Worm (Caenorhabditis elegans): ENCODE data around the gene F59A6.13.

Gene F59A6.13

DNA sequence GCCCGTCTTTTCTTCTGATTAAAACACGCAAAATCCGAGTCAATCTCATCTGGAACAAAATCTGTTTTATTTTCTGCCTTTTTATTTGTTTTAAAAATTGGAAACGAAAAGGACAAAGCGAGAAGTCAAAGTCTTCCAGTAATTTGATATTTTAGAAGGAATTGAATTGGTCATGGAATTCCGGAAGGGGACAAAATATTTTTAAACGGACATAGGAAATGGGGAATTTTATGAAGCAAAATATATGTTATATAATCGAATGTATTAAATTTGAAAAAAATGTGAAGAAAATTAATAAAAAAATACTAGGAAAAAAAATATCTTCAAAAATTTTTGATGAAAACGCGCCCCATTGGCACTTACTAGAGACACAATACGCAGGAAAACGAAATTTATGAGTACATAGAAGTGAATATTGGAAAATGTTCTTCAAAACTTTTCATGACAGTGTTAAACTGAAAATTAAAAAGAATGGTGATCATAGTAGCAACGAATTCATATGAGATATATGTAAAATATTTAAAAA is 18.1 kb downstream of the F59A6.13 start, which contains the start of gene F33G12.7:
Gene F33G12.7 (minus strand): TSS at position 51 of the 526 bp plus-strand sequence.
- peak in 2 of 3 experiments; percentile 16 to 59 for TF ChIP-seq dpl-1 (GFP tag; optimal IDR thresholded peaks at IDR 0.05)
- TF ChIP-seq lsy-2 (tag; optimal IDR thresholded peaks at IDR 0.05), result peak in 1 of 2 experiments; percentile 43
- peak in 1 of 2 experiments; percentile 22 for TF ChIP-seq efl-1 (optimal IDR thresholded peaks at IDR 0.05)
- TF ChIP-seq efl-1 (GFP tag; optimal IDR thresholded peaks at IDR 0.05 in 1 of 2), result peak; percentile 46 to 84
- peak in 1 of 2 experiments; percentile 50 for TF ChIP-seq lin-35 (GFP tag; optimal IDR thresholded peaks at IDR 0.05)
- TF ChIP-seq Y116A8C.19 (tag; optimal IDR thresholded peaks at IDR 0.05; ENCODE audit: borderline replicate concordance), result no peak

DNA sequence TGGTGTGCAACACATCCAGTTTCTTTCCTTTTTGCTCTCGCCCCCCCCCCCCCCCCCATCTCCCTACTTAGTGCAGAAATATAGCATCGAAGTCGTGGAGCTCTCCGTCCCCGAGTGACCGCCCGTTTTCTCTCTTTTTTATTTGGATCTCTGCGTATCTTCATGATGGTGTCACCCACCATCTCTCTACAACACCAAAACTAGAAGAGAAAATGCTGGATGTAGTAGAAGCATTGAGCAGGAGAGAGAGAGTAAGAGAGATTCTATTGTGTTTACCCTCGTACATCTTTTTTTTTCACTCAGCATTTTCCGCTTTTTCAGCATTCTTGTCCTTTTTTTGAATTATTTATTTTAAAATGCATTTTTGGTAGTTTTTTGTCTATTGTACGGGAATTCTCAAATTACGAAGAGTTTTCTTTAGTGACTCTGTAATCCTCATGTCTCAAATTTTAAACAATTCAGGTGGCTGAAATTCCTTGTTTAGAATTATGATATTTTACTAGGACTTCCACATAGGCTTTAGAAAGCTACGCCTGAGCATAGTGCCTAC is 19.9 kb downstream of the F59A6.13 start:
- TF ChIP-seq elt-3 (tag; optimal IDR thresholded peaks at IDR 0.05), result no peak
- TF ChIP-seq unc-86 (tag; optimal IDR thresholded peaks at IDR 0.05), result peak; percentile 57
- no peak for TF ChIP-seq efl-1 (optimal IDR thresholded peaks at IDR 0.05)
- TF ChIP-seq efl-1 (GFP tag; optimal IDR thresholded peaks at IDR 0.05 in 1 of 2), result peak in 1 of 2 experiments; percentile 62
- TF ChIP-seq ceh-82 (tag; optimal IDR thresholded peaks at IDR 0.05), result peak in 1 of 3 experiments; percentile 47
- TF ChIP-seq mep-1 (tag; optimal IDR thresholded peaks at IDR 0.05), result peak; percentile 8
- TF ChIP-seq lin-14 (GFP tag; optimal IDR thresholded peaks at IDR 0.05), result peak; percentile 78
- TF ChIP-seq nhr-71 (tag; optimal IDR thresholded peaks at IDR 0.05), result peak; percentile 14
- TF ChIP-seq lsy-2 (tag; optimal IDR thresholded peaks at IDR 0.05), result peak in 1 of 2 experiments; percentile 28
- no peak for TF ChIP-seq ets-5 (GFP tag; IDR thresholded peaks at IDR 0.05)
- TF ChIP-seq tbx-2 (tag; optimal IDR thresholded peaks at IDR 0.05), result no peak
- peak; percentile 63 for TF ChIP-seq fkh-10 (GFP tag; optimal IDR thresholded peaks at IDR 0.05)
- no peak for TF ChIP-seq vab-15 (tag; optimal IDR thresholded peaks at IDR 0.05)
- no peak for TF ChIP-seq ama-1 (optimal IDR thresholded peaks at IDR 0.05)
- no peak for TF ChIP-seq elt-2 (tag; optimal IDR thresholded peaks at IDR 0.05)
- TF ChIP-seq nhr-85 (tag), result no peak
- TF ChIP-seq zag-1 (tag; optimal IDR thresholded peaks at IDR 0.05), result no peak
- TF ChIP-seq ceh-90 (tag; optimal IDR thresholded peaks at IDR 0.05), result no peak
- peak; percentile 8 for TF ChIP-seq snu-23 (GFP tag; optimal IDR thresholded peaks at IDR 0.05)
- peak; percentile 36 for TF ChIP-seq fkh-8 (tag; optimal IDR thresholded peaks at IDR 0.05)

DNA sequence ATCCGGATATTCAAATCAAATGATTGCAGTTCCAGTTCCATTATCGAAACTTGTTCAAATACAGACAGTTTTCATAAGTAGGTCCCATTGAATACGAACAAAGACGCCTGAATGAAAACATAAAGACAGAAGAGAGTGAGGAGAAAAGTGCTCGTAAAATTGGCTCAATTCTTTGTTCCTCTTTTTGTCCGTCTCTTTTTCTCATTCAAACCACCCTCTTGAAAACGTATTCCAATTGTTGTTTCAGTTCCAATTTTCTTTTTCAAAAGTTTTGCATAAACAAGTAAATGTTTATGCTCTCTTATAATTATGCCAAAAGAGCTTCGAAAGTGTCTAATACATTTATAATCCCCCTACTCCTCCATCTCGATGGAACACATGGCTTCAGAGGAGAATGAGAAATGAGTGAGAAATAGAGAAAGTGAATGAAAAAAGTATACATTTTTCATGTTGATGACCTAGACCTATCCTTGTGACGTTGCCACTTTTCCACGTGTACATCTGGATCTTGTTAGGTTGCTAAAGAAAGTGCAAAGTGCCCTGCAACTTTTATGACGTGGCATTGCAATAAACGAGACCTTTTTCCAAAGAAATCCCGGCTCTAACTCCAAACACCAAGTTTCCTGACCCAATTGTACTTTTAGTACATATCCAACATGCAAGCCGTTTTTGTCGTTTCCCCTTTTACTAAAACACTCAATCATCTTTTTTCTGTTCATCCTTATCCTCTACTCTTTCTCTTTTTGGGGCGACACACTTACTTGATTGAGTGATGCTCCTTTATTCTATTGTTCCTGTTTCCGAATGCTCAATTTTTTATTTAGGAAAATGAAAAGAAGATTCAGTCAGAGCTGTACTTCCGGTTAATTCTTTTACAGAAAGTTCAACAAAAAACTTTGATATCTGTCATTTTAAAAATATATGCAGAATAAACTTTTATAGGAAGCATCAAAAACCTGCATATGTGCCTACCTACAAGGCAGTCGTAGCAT is 23.9 kb downstream of the F59A6.13 start:
- TF ChIP-seq lin-14 (GFP tag; optimal IDR thresholded peaks at IDR 0.05) (peak; percentile 58), nhr-85 (tag) (no peak), vab-15 (tag; optimal IDR thresholded peaks at IDR 0.05) (no peak), fkh-10 (GFP tag; optimal IDR thresholded peaks at IDR 0.05) (peak; percentile 87)

DNA sequence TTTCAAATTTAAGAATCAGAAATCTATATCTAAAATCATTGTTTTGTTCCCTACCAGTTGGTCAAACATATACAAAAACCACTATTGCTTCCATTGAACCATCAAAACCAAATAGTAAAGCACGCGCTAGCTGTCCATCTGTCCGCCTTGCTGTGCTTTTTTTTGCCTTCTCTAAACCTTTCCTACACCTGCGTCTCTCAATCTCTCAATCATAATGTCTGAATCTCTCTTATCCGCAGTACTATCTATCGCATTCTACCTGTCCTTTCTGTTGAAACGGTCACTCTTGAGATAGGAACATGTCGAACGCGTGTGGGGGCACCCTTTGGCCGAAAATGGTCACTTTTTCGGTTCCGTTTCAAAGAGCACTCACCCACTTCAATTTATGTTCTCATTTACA is 24.7 kb downstream of the F59A6.13 start:
- no peak for TF ChIP-seq isw-1 (GFP tag; IDR thresholded peaks at IDR 0.05)
- TF ChIP-seq sox-4 (tag; optimal IDR thresholded peaks at IDR 0.05), result no peak
- TF ChIP-seq rnt-1 (tag; optimal IDR thresholded peaks at IDR 0.05), result peak; percentile 38
- no peak for TF ChIP-seq fkh-10 (GFP tag; optimal IDR thresholded peaks at IDR 0.05)
- no peak for TF ChIP-seq pax-3 (tag; optimal IDR thresholded peaks at IDR 0.05)
- TF ChIP-seq elt-3 (tag; optimal IDR thresholded peaks at IDR 0.05), result no peak
- no peak for TF ChIP-seq alr-1 (tag; optimal IDR thresholded peaks at IDR 0.05; ENCODE audit: borderline replicate concordance)
- no peak for TF ChIP-seq fkh-8 (tag; optimal IDR thresholded peaks at IDR 0.05)
- peak in 1 of 2 experiments; percentile 29 for TF ChIP-seq lsy-2 (tag; optimal IDR thresholded peaks at IDR 0.05)
- no peak for TF ChIP-seq egl-13 (tag; optimal IDR thresholded peaks at IDR 0.05)
- no peak for TF ChIP-seq unc-130 (tag; optimal IDR thresholded peaks at IDR 0.05)
- peak; percentile 57 for TF ChIP-seq nhr-85 (tag)
- no peak for TF ChIP-seq F16B12.6 (tag; optimal IDR thresholded peaks at IDR 0.05)
- no peak for TF ChIP-seq hpl-2 (GFP tag; optimal IDR thresholded peaks at IDR 0.05)
- no peak for TF ChIP-seq nhr-28 (tag; optimal IDR thresholded peaks at IDR 0.05)
- no peak for TF ChIP-seq nhr-71 (tag; optimal IDR thresholded peaks at IDR 0.05)
- TF ChIP-seq ztf-4 (tag; optimal IDR thresholded peaks at IDR 0.05), result no peak
- TF ChIP-seq snu-23 (GFP tag; optimal IDR thresholded peaks at IDR 0.05), result peak; percentile 37
- no peak for TF ChIP-seq sup-37 (GFP tag; optimal IDR thresholded peaks at IDR 0.05)
- no peak for TF ChIP-seq aly-2 (tag; optimal IDR thresholded peaks at IDR 0.05)
- TF ChIP-seq lin-13 (GFP tag; optimal IDR thresholded peaks at IDR 0.05), result no peak
- peak; percentile 15 for TF ChIP-seq skn-1 (tag; optimal IDR thresholded peaks at IDR 0.05)
- peak; percentile 59 for TF ChIP-seq lin-14 (GFP tag; optimal IDR thresholded peaks at IDR 0.05)
- TF ChIP-seq ces-1 (GFP tag; optimal IDR thresholded peaks at IDR 0.05), result no peak
- TF ChIP-seq hlh-17 (GFP tag; optimal IDR thresholded peaks at IDR 0.05; ENCODE audit: borderline replicate concordance), result no peak
- no peak for TF ChIP-seq nhr-237 (tag; optimal IDR thresholded peaks at IDR 0.05)
- peak in 1 of 2 experiments; percentile 6 for TF ChIP-seq mdl-1 (tag; optimal IDR thresholded peaks at IDR 0.05)
